Worm (Caenorhabditis elegans) whole organism, L1 larva: Measurements from ENCODE around the gene srw-137.

ENCODE experiments used
- C16A3.4 ChIP-seq: fragments of 150-350 bp; optimal IDR thresholded peaks from 2 replicates; lab custom pipeline; 2014; ENCODE audit warnings: missing biosample characterization, missing genetic modification characterization
- irx-1 ChIP-seq: sonication (generic microtip); optimal IDR thresholded peaks from 2 replicates; lab custom pipeline; 2016; ENCODE audit warnings: missing genetic modification characterization, missing compliant biosample characterization
- lin-15B ChIP-seq: fragments of 150-350 bp; sonication (generic microtip); optimal IDR thresholded peaks from 3 replicates; lab custom pipeline; 2014; ENCODE audit warnings: missing biosample characterization, missing genetic modification characterization
- lin-39 ChIP-seq: fragments of 150-350 bp; optimal IDR thresholded peaks from 2 replicates; lab custom pipeline; 2014; ENCODE audit warnings: missing biosample characterization, missing genetic modification reagents, missing genetic modification characterization
- sptf-1 ChIP-seq: fragments of 150-350 bp; optimal IDR thresholded peaks from 2 replicates; lab custom pipeline; 2014; ENCODE audit warnings: missing biosample characterization, missing genetic modification characterization

DNA sequence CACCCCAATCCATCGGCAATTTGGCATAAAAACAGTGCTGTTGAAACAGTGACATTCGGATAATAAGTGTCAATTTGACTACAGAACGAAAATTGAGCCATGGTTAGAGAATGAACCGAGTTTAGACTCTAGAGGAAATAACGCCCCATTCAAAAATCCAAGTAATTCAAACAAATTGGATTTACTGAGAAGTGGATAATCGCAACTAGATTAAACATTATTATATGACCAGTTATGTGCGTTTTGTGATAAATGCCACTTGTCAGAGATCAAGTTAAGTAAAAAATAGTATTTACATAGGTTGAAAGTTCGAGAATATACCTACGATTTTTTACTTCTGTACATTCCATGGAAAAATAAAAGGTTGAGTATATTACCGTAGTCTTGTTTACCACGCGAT is 41.5 kb upstream of the srw-137 start, which contains the start of gene srw-139:
- TF ChIP-seq sptf-1 (tag; lab: Kevin White, UChicago) (no peak), C16A3.4 (tag; lab: Kevin White, UChicago) (no peak), lin-39 (tag; lab: Kevin White, UChicago) (no peak), irx-1 (no peak), lin-15B (tag; lab: Kevin White, UChicago) (no peak)
